Worm (Caenorhabditis elegans): Measurements from ENCODE around the gene K11H3.3.

The K11H3.3 gene

ce11 chrIII:9871032-9871431 is 19.4 kb downstream of the K11H3.3 start, which contains the start of gene ZK757.1:
Gene ZK757.1, minus strand, starts transcription at chrIII:9871132.
- no peak for TF ChIP-seq nhr-10 (tag; optimal IDR thresholded peaks at IDR 0.05)
- no peak for TF ChIP-seq R02D3.7 (tag; optimal IDR thresholded peaks at IDR 0.05)
- no peak for TF ChIP-seq sma-3 (GFP tag; optimal IDR thresholded peaks at IDR 0.05)
- TF ChIP-seq nhr-237 (tag; optimal IDR thresholded peaks at IDR 0.05) = no peak
- TF ChIP-seq nhr-23 (tag; optimal IDR thresholded peaks at IDR 0.05) = no peak
- TF ChIP-seq sem-4 (tag; optimal IDR thresholded peaks at IDR 0.05) = no peak
- TF ChIP-seq zag-1 (tag; optimal IDR thresholded peaks at IDR 0.05) = no peak
- no peak for TF ChIP-seq F13H6.1 (tag; optimal IDR thresholded peaks at IDR 0.05)
- TF ChIP-seq lsy-2 (tag; optimal IDR thresholded peaks at IDR 0.05) = no peak
- no peak for TF ChIP-seq gmeb-1 (tag; optimal IDR thresholded peaks at IDR 0.05)
- TF ChIP-seq fos-1 (tag; optimal IDR thresholded peaks at IDR 0.05) = no peak
- no peak for TF ChIP-seq nhr-6 (tag; optimal IDR thresholded peaks at IDR 0.05)
- no peak for TF ChIP-seq mbf-1 (tag; optimal IDR thresholded peaks at IDR 0.05)
- TF ChIP-seq egl-27 (tag; optimal IDR thresholded peaks at IDR 0.05) = no peak
- TF ChIP-seq skn-1 (tag; optimal IDR thresholded peaks at IDR 0.05) = no peak
- no peak for TF ChIP-seq unc-62 (GFP tag; optimal IDR thresholded peaks at IDR 0.05)

ce11 chrIII:9874515-9874914 is 22.9 kb downstream of the K11H3.3 start:
- no peak for TF ChIP-seq dmd-4 (tag; optimal IDR thresholded peaks at IDR 0.05)
- no peak for TF ChIP-seq ama-1 (optimal IDR thresholded peaks at IDR 0.05)
- TF ChIP-seq nhr-11 (tag; optimal IDR thresholded peaks at IDR 0.05) = no peak
- TF ChIP-seq C34F6.9 (tag; optimal IDR thresholded peaks at IDR 0.05) = no peak
- TF ChIP-seq alr-1 (tag; optimal IDR thresholded peaks at IDR 0.05) = no peak

ce11 chrIII:9876951-9877350 is 25.3 kb downstream of the K11H3.3 start, which contains the start of gene ZK757.10:
Gene ZK757.10, plus strand, starts transcription at chrIII:9877251.
- no peak for TF ChIP-seq mdl-1 (tag; optimal IDR thresholded peaks at IDR 0.05)
- TF ChIP-seq crh-2 (tag; optimal IDR thresholded peaks at IDR 0.05) = no peak
- TF ChIP-seq dmd-4 (tag; optimal IDR thresholded peaks at IDR 0.05) = no peak
- no peak for TF ChIP-seq aly-2 (tag; optimal IDR thresholded peaks at IDR 0.05)
- TF ChIP-seq snpc-4 (tag; optimal IDR thresholded peaks at IDR 0.05) = no peak
- TF ChIP-seq sma-9 (GFP tag; optimal IDR thresholded peaks at IDR 0.05) = no peak
- no peak for TF ChIP-seq sma-9 (tag; optimal IDR thresholded peaks at IDR 0.05)
- TF ChIP-seq nhr-77 (tag; optimal IDR thresholded peaks at IDR 0.05) = no peak
- TF ChIP-seq ztf-11 (tag; optimal IDR thresholded peaks at IDR 0.05) = no peak

- TF ChIP-seq elt-3 (tag; optimal IDR thresholded peaks at IDR 0.05) = no peak
- no peak for TF ChIP-seq nhr-129 (tag; optimal IDR thresholded peaks at IDR 0.05)
- no peak for TF ChIP-seq dmd-4 (tag; optimal IDR thresholded peaks at IDR 0.05)
- TF ChIP-seq snpc-4 (tag; optimal IDR thresholded peaks at IDR 0.05) = no peak
- TF ChIP-seq crh-2 (tag; optimal IDR thresholded peaks at IDR 0.05) = no peak
- TF ChIP-seq egl-27 (tag; optimal IDR thresholded peaks at IDR 0.05) = no peak
- no peak for TF ChIP-seq mab-5 (tag; optimal IDR thresholded peaks at IDR 0.05)
- no peak for TF ChIP-seq fos-1 (tag; optimal IDR thresholded peaks at IDR 0.05)
- no peak for TF ChIP-seq R02D3.7 (tag; optimal IDR thresholded peaks at IDR 0.05)
- TF ChIP-seq ama-1 (optimal IDR thresholded peaks at IDR 0.05) = no peak
- no peak for TF ChIP-seq alr-1 (tag; optimal IDR thresholded peaks at IDR 0.05)
- TF ChIP-seq nhr-6 (tag; optimal IDR thresholded peaks at IDR 0.05) = no peak
- no peak for TF ChIP-seq ztf-4 (tag; optimal IDR thresholded peaks at IDR 0.05)
- no peak for TF ChIP-seq nhr-11 (tag; optimal IDR thresholded peaks at IDR 0.05)
- no peak for TF ChIP-seq sma-9 (GFP tag; optimal IDR thresholded peaks at IDR 0.05)
- no peak for TF ChIP-seq sma-9 (tag; optimal IDR thresholded peaks at IDR 0.05)
- no peak for TF ChIP-seq nhr-21 (tag; optimal IDR thresholded peaks at IDR 0.05)
- no peak for TF ChIP-seq lin-11 (tag; optimal IDR thresholded peaks at IDR 0.05)
- no peak for TF ChIP-seq mbf-1 (tag; optimal IDR thresholded peaks at IDR 0.05)
- no peak for TF ChIP-seq ceh-82 (tag; optimal IDR thresholded peaks at IDR 0.05)
Observed at ce11 chrIII:9878828-9879227, 27.2 kb downstream of the K11H3.3 start, which contains the start of gene ZK757.2. Gene ZK757.2, minus strand, starts transcription at chrIII:9878928.

ce11 chrIII:9885609-9886008 is 34.0 kb downstream of the K11H3.3 start:
- TF ChIP-seq nhr-129 (tag; optimal IDR thresholded peaks at IDR 0.05) (peak; percentile 52), nhr-11 (tag; optimal IDR thresholded peaks at IDR 0.05) (no peak), ztf-1 (GFP tag; conservative IDR thresholded peaks at IDR 0.05) (no peak), C34F6.9 (tag; optimal IDR thresholded peaks at IDR 0.05) (peak; percentile 35), mbf-1 (tag; optimal IDR thresholded peaks at IDR 0.05) (no peak), sma-9 (GFP tag; optimal IDR thresholded peaks at IDR 0.05) (no peak), sma-9 (tag; optimal IDR thresholded peaks at IDR 0.05) (no peak), alr-1 (tag; optimal IDR thresholded peaks at IDR 0.05) (no peak), nhr-25 (tag; optimal IDR thresholded peaks at IDR 0.05) (no peak), nhr-12 (tag; optimal IDR thresholded peaks at IDR 0.05) (no peak), fos-1 (tag; optimal IDR thresholded peaks at IDR 0.05) (no peak), ceh-16 (tag; optimal IDR thresholded peaks at IDR 0.05) (no peak), F13H6.1 (tag; optimal IDR thresholded peaks at IDR 0.05) (peak; percentile 45), nhr-23 (tag; optimal IDR thresholded peaks at IDR 0.05) (no peak), peb-1 (tag; optimal IDR thresholded peaks at IDR 0.05) (no peak), snpc-4 (tag; optimal IDR thresholded peaks at IDR 0.05) (no peak), ZK546.5 (tag; optimal IDR thresholded peaks at IDR 0.05) (no peak), lin-11 (tag; optimal IDR thresholded peaks at IDR 0.05) (no peak)
